Worm (Caenorhabditis elegans) whole organism, L4 larva: ENCODE measurements around the gene F20D12.7.
A peak's percentile ranks its signal among the peaks of the same experiment; 100 is the strongest.
"Not testable (repeated sequence)": the region's sequence is repeated elsewhere in the genome, so short reads cannot be mapped to it uniquely, and the experiment has no call there.

Experiments
- T20F7.1 ChIP-seq: fragments of 200-800 bp; sonication (Bioruptor generic); optimal IDR thresholded peaks from 2 replicates; lab custom pipeline; 2018; ENCODE audit warnings: mild to moderate bottlenecking, missing genetic modification characterization, missing compliant biosample characterization
- T26A8.4 ChIP-seq: fragments of 200-800 bp; sonication (Bioruptor generic); IDR thresholded peaks from 2 replicates; pipeline ENCODE4 v1.3.6; 2022; ENCODE audit warnings: missing genetic modification characterization, missing compliant biosample characterization
- Y48G9A.11 ChIP-seq: fragments of 200-800 bp; sonication (Bioruptor generic); IDR thresholded peaks from 2 replicates; pipeline ENCODE4 v1.3.6; 2022; ENCODE audit warnings: missing genetic modification reagents, missing genetic modification characterization, missing compliant biosample characterization
- Y75B8A.6 ChIP-seq: fragments of 200-800 bp; sonication (Bioruptor generic); IDR thresholded peaks from 2 replicates; pipeline ENCODE4 v1.3.6; 2022; ENCODE audit warnings: missing genetic modification reagents, missing genetic modification characterization, missing compliant biosample characterization
- ZK337.2 ChIP-seq: fragments of 200-800 bp; sonication (Bioruptor generic); IDR thresholded peaks from 2 replicates; pipeline ENCODE4 v1.3.6; 2022; ENCODE audit warnings: missing genetic modification reagents, missing genetic modification characterization, missing compliant biosample characterization
- aha-1 ChIP-seq: fragments of 150-350 bp; peaks from one replicate; lab custom pipeline; 2014; ENCODE audit warnings: missing biosample characterization, missing genetic modification characterization
- arid-1 ChIP-seq: fragments of 200-800 bp; sonication (Bioruptor generic); conservative IDR thresholded peaks from 2 replicates; pipeline ENCODE4 v1.3.6; 2022; ENCODE audit warnings: missing genetic modification reagents, missing genetic modification characterization, missing compliant biosample characterization
- ceh-20 ChIP-seq: fragments of 200-800 bp; sonication (Bioruptor generic); IDR thresholded peaks from 2 replicates; pipeline ENCODE4 v1.3.6; 2022; ENCODE audit warnings: missing genetic modification reagents, missing genetic modification characterization, missing compliant biosample characterization
- ceh-44 ChIP-seq: fragments of 200-800 bp; sonication (Bioruptor generic); IDR thresholded peaks from 2 replicates; pipeline ENCODE4 v1.3.6; 2022; ENCODE audit warnings: missing genetic modification reagents, missing genetic modification characterization, missing compliant biosample characterization
- ctbp-1 ChIP-seq: fragments of 200-800 bp; sonication (Bioruptor generic); IDR thresholded peaks from 2 replicates; pipeline ENCODE4 v1.3.6; 2022; ENCODE audit warnings: missing genetic modification reagents, missing genetic modification characterization, missing compliant biosample characterization
- daf-12 ChIP-seq: fragments of 150-350 bp; optimal IDR thresholded peaks from 2 replicates; lab custom pipeline; 2014; ENCODE audit warnings: missing biosample characterization, missing genetic modification reagents, missing genetic modification characterization
- daf-16 ChIP-seq, 3 experiments: sonication (generic microtip); optimal IDR thresholded peaks; 2 replicates each; lab custom pipeline; 2016 to 2017; ENCODE audit warnings: missing genetic modification characterization in 3 of 3, missing genetic modification reagents in 3 of 3, mild to moderate bottlenecking in 2 of 3, missing compliant biosample characterization in 2 of 3, missing biosample characterization in 1 of 3, moderate library complexity in 1 of 3
- dmd-6 ChIP-seq: fragments of 200-800 bp; sonication (Bioruptor generic); IDR thresholded peaks from 2 replicates; pipeline ENCODE4 v1.3.6; 2022; ENCODE audit warnings: missing genetic modification reagents, missing genetic modification characterization, missing compliant biosample characterization
- dmd-9 ChIP-seq: fragments of 200-800 bp; sonication (Bioruptor generic); IDR thresholded peaks from 2 replicates; pipeline ENCODE4 v1.3.6; 2022; ENCODE audit warnings: missing genetic modification reagents, missing genetic modification characterization, missing compliant biosample characterization
- dpl-1 ChIP-seq: fragments of 150-350 bp; optimal IDR thresholded peaks from 2 replicates; lab custom pipeline; 2014; ENCODE audit warnings: missing biosample characterization, missing genetic modification reagents, missing genetic modification characterization
- dve-1 ChIP-seq: sonication (generic microtip); optimal IDR thresholded peaks from 2 replicates; lab custom pipeline; 2017; ENCODE audit warnings: antibody characterized with exemption, mild to moderate bottlenecking, missing genetic modification characterization, missing compliant biosample characterization; ENCODE audit not compliant: insufficient read depth
- egl-43 ChIP-seq: fragments of 200-800 bp; sonication (Bioruptor generic); IDR thresholded peaks from 2 replicates; pipeline ENCODE4 v1.3.6; 2022; ENCODE audit warnings: missing genetic modification reagents, missing genetic modification characterization, missing compliant biosample characterization
- hmg-1.1 ChIP-seq: fragments of 200-800 bp; sonication (Bioruptor generic); IDR thresholded peaks from 2 replicates; pipeline ENCODE4 v1.3.6; 2022; ENCODE audit warnings: missing genetic modification reagents, missing genetic modification characterization, missing compliant biosample characterization
- lin-38 ChIP-seq: fragments of 200-800 bp; sonication (Bioruptor generic); IDR thresholded peaks from 2 replicates; pipeline ENCODE4 v1.3.6; 2022; ENCODE audit warnings: missing genetic modification reagents, missing genetic modification characterization, missing compliant biosample characterization
- lsy-2 ChIP-seq, 2 experiments: fragments of 150-350 bp in 1 of 2; sonication (generic microtip) in 1 of 2; optimal IDR thresholded peaks; 2 replicates each; lab custom pipeline; 2014 to 2017; ENCODE audit warnings: missing biosample characterization in 2 of 2, missing genetic modification characterization in 2 of 2
- madf-5 ChIP-seq, 2 experiments: fragments of 200-800 bp; sonication (Bioruptor generic); IDR thresholded peaks; 2 replicates each; pipeline ENCODE4 v1.3.6; 2022; ENCODE audit warnings: missing compliant biosample characterization in 2 of 2, missing genetic modification characterization in 2 of 2
- mep-1 ChIP-seq: fragments of 150-350 bp; sonication (generic microtip); optimal IDR thresholded peaks from 3 replicates; lab custom pipeline; 2014; ENCODE audit warnings: missing biosample characterization, missing genetic modification characterization
- mes-2 ChIP-seq: sonication (generic microtip); optimal IDR thresholded peaks from 2 replicates; lab custom pipeline; 2016; ENCODE audit warnings: missing genotype, mild to moderate bottlenecking, missing genetic modification characterization, missing compliant biosample characterization; ENCODE audit not compliant: poor library complexity, severe bottlenecking
- nhr-28 ChIP-seq: fragments of 150-350 bp; optimal IDR thresholded peaks from 2 replicates; lab custom pipeline; 2014; ENCODE audit warnings: missing biosample characterization, missing genetic modification characterization
- nhr-42 ChIP-seq: fragments of 200-800 bp; sonication (Bioruptor generic); IDR thresholded peaks from 2 replicates; pipeline ENCODE4 v1.3.6; 2022; ENCODE audit warnings: missing genetic modification characterization, missing compliant biosample characterization
- nhr-6 ChIP-seq: fragments of 150-350 bp; optimal IDR thresholded peaks from 2 replicates; lab custom pipeline; 2014; ENCODE audit warnings: missing biosample characterization, missing genetic modification characterization
- nhr-77 ChIP-seq: fragments of 150-350 bp; optimal IDR thresholded peaks from 2 replicates; lab custom pipeline; 2014; ENCODE audit warnings: missing biosample characterization, missing genetic modification characterization
- pha-4 ChIP-seq, 2 experiments: fragments of 150-350 bp in 1 of 2; fragments of 200-800 bp in 1 of 2; sonication (Bioruptor generic) in 1 of 2; IDR thresholded peaks in 1 of 2; optimal IDR thresholded peaks in 1 of 2; 2 replicates each; pipeline versions ENCODE4 v1.3.6 to Lab custom; 2014 to 2022; ENCODE audit warnings: missing genetic modification characterization in 2 of 2, missing genetic modification reagents in 2 of 2, missing biosample characterization in 1 of 2, missing compliant biosample characterization in 1 of 2
- php-3 ChIP-seq: fragments of 200-800 bp; sonication (Bioruptor generic); IDR thresholded peaks from 2 replicates; pipeline ENCODE4 v1.3.6; 2022; ENCODE audit warnings: missing genetic modification reagents, missing genetic modification characterization, missing compliant biosample characterization
- set-16 ChIP-seq: fragments of 200-800 bp; sonication (Bioruptor generic); IDR thresholded peaks from 2 replicates; pipeline ENCODE4 v1.3.6; 2022; ENCODE audit warnings: missing genetic modification reagents, missing genetic modification characterization, missing compliant biosample characterization
- snpc-1.2 ChIP-seq: fragments of 200-800 bp; sonication (Bioruptor generic); IDR thresholded peaks from 2 replicates; pipeline ENCODE4 v1.3.6; 2022; ENCODE audit warnings: missing genetic modification reagents, missing genetic modification characterization, missing compliant biosample characterization
- tra-1 ChIP-seq: fragments of 200-800 bp; sonication (Bioruptor generic); IDR thresholded peaks from 2 replicates; pipeline ENCODE4 v1.3.6; 2022; ENCODE audit warnings: missing genetic modification reagents, missing genetic modification characterization, missing compliant biosample characterization
- unc-130 ChIP-seq: sonication (generic microtip); optimal IDR thresholded peaks from 2 replicates; lab custom pipeline; 2016; ENCODE audit warnings: missing genetic modification reagents, missing genetic modification characterization, missing compliant biosample characterization
- unc-62 ChIP-seq, 3 experiments: fragments of 150-350 bp in 1 of 3; sonication (generic microtip); optimal IDR thresholded peaks in 2 of 3; peaks in 1 of 3; 1 replicate in 1 of 3; 2 replicates in 2 of 3; lab custom pipeline; 2014 to 2017; ENCODE audit warnings: missing biosample characterization in 3 of 3, missing genetic modification characterization in 3 of 3, missing genetic modification reagents in 3 of 3, missing genotype in 1 of 3
- vab-7 ChIP-seq: fragments of 200-800 bp; sonication (Bioruptor generic); IDR thresholded peaks from 2 replicates; pipeline ENCODE4 v1.3.6; 2022; ENCODE audit warnings: missing genetic modification reagents, missing genetic modification characterization, missing compliant biosample characterization

Gene F20D12.7

ce11 chrIV:7956643-7957317 lies 18.0 kb upstream of the F20D12.7 start, which contains the start of gene csr-1:
Gene csr-1, plus strand, starts transcription at chrIV:7957267.
- TF ChIP-seq nhr-77 (no peak), dve-1 (tag; lab: Kevin White, UChicago) (peak; percentile 43), daf-16 (GFP tag; optimal IDR thresholded peaks at IDR 0.05; lab: Kevin White, UChicago) (no peak), daf-16 (tag; optimal IDR thresholded peaks at IDR 0.05; lab: Kevin White, UChicago) (peak; percentile 61), php-3 (GFP tag; lab: Robert Waterston, UW) (peak; percentile 74), daf-12 (no peak)

- TF ChIP-seq nhr-6 (tag; lab: Kevin White, UChicago) (no peak), aha-1 (tag; lab: Kevin White, UChicago) (peak; percentile 57)
- TF ChIP-seq, all 104 proteins: peak for 1
These were observed 17.1 kb upstream of the F20D12.7 start, which contains the start of gene ceh-19 for ce11 chrIV:7955849-7956248. Gene ceh-19, minus strand, starts transcription at chrIV:7955949.

DNA sequence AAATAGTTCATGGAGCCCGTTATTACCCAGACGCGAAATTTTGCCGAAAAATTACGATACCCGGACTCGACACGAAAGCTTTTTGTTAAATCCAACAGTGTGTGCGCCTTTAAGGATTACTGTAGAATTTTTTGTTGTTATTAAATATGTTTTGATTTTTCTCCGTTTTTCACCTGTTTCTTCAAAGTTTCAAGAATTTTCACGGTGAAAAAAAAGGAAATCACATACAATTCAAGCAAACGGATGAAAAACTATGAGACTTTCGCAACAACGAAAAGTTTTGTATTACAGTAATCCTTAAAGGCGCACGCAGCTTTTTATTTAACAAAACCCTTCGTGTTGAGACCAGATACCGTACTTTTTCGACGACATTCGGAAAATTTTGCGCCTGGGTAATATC lies 15.3 kb upstream of the F20D12.7 start:
- TF ChIP-seq unc-62 (GFP tag; optimal IDR thresholded peaks at IDR 0.05 in 1 of 2; lab: Kevin White, UChicago) (peak in 1 of 2 experiments; percentile 80), unc-62 (tag; optimal IDR thresholded peaks at IDR 0.05; lab: Kevin White, UChicago) (no peak), nhr-6 (tag; lab: Kevin White, UChicago) (no peak)

DNA sequence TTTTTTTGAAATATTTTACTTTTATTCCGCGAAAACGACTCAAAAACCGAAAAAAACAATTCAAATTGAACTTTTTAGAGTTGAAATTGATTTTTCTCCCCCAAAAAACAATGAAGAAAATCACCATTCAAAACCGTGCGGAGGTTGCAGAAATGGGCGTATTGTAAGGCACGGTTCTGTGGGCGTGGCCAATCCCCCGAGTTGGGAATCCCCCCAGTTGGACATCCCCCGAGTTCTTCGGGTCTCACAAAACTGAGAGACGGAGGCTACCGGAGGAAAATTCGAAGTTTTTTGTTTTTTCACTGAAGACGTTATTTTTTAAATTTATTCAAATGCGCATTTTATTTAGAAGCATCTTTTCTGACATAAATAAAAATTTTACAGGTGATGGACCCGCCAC lies 9.6 kb upstream of the F20D12.7 start, which contains the start of gene mcm-3AP:
Gene mcm-3AP (plus strand): TSS at position 383 of the 400 bp plus-strand sequence.
- TF ChIP-seq tra-1 (0 out of 2 replicates have a peak, but pooled peaks have one; percentile 48), set-16 (peak; percentile 34; the same call in 1 of the 2 replicates), lsy-2 (tag; optimal IDR thresholded peaks at IDR 0.05; lab: Kevin White, UChicago) (peak in 1 of 2 experiments; percentile 66), Y48G9A.11 (GFP tag; lab: Robert Waterston, UW) (peak; percentile 49), T26A8.4 (peak; percentile 30; the same call in 1 of the 2 replicates), nhr-42 (0 out of 2 replicates have a peak, but pooled peaks have one; percentile 25), lin-38 (peak; percentile 75), T20F7.1 (peak; percentile 48), arid-1 (GFP tag; lab: Robert Waterston, UW) (0 out of 2 replicates have a peak, but pooled peaks have one; percentile 15), egl-43 (GFP tag; lab: Robert Waterston, UW) (peak; percentile 72), hmg-1.1 (GFP tag; lab: Robert Waterston, UW) (peak; percentile 79), ceh-44 (GFP tag; lab: Robert Waterston, UW) (peak; percentile 49; the same call in 1 of the 2 replicates), pha-4 (GFP tag; IDR thresholded peaks at IDR 0.05; lab: Robert Waterston, UW) (0 out of 2 replicates have a peak, but pooled peaks have one; percentile 36), ctbp-1 (GFP tag; lab: Robert Waterston, UW) (0 out of 2 replicates have a peak, but pooled peaks have one; percentile 41), ceh-20 (GFP tag; lab: Robert Waterston, UW) (peak; percentile 60; the same call in 1 of the 2 replicates), vab-7 (GFP tag; lab: Robert Waterston, UW) (peak; percentile 83), unc-130 (peak; percentile 11), dmd-9 (GFP tag; lab: Robert Waterston, UW) (peak; percentile 54; the same call in 1 of the 2 replicates), mes-2 (peak; percentile 59), snpc-1.2 (peak; percentile 50)
- not testable (repeated sequence) for TF ChIP-seq pha-4 (tag; optimal IDR thresholded peaks at IDR 0.05; lab: Kevin White, UChicago)

ce11 chrIV:7946899-7947499 lies 8.3 kb upstream of the F20D12.7 start, which contains the start of gene F20D12.12:
Gene F20D12.12, plus strand, starts transcription at chrIV:7947440.
- TF ChIP-seq mep-1 (tag; lab: Kevin White, UChicago): peak; percentile 45
- peak in 1 of 2 experiments; percentile 45 for TF ChIP-seq unc-62 (GFP tag; optimal IDR thresholded peaks at IDR 0.05 in 1 of 2; lab: Kevin White, UChicago)
- TF ChIP-seq unc-62 (tag; optimal IDR thresholded peaks at IDR 0.05; lab: Kevin White, UChicago): not testable (repeated sequence)
- peak; percentile 73 for TF ChIP-seq dpl-1 (GFP tag; lab: Kevin White, UChicago)
- TF ChIP-seq egl-43 (GFP tag; lab: Robert Waterston, UW): peak; percentile 86
- peak; percentile 4 for TF ChIP-seq nhr-28
- TF ChIP-seq dmd-6 (GFP tag; lab: Robert Waterston, UW): peak; percentile 85
- TF ChIP-seq aha-1 (tag; lab: Kevin White, UChicago): peak; percentile 95
- peak; percentile 83 for TF ChIP-seq unc-130
- TF ChIP-seq Y75B8A.6 (GFP tag; lab: Robert Waterston, UW): 0 out of 2 replicates have a peak, but pooled peaks have one; percentile 39
- TF ChIP-seq madf-5 (GFP tag; IDR thresholded peaks at IDR 0.05; lab: Robert Waterston, UW): peak in 1 of 2 experiments; percentile 68; a peak in 1 of 4 replicates
- peak; percentile 68 for TF ChIP-seq nhr-6 (tag; lab: Kevin White, UChicago)
- peak; percentile 87 for TF ChIP-seq ctbp-1 (GFP tag; lab: Robert Waterston, UW)
- TF ChIP-seq arid-1 (GFP tag; lab: Robert Waterston, UW): peak; percentile 87
- TF ChIP-seq T20F7.1: peak; percentile 79
- TF ChIP-seq ZK337.2 (GFP tag; lab: Robert Waterston, UW): peak; percentile 85
- TF ChIP-seq Y48G9A.11 (GFP tag; lab: Robert Waterston, UW): peak; percentile 83
- peak; percentile 90 for TF ChIP-seq ceh-20 (GFP tag; lab: Robert Waterston, UW)
- TF ChIP-seq dmd-9 (GFP tag; lab: Robert Waterston, UW): peak; percentile 71; the same call in 1 of the 2 replicates
- peak; percentile 91 for TF ChIP-seq mes-2
- peak; percentile 87; the same call in 1 of the 2 replicates for TF ChIP-seq tra-1
- TF ChIP-seq nhr-42: peak; percentile 83; the same call in 1 of the 2 replicates
